Worm (Caenorhabditis elegans) whole organism, L2 larva: ENCODE measurements around the gene F46E10.3.

Source experiments
- C34F6.9 ChIP-seq: fragments of 150-350 bp; optimal IDR thresholded peaks from 2 replicates; lab custom pipeline; 2014; ENCODE audit warnings: missing biosample characterization, missing genetic modification characterization
- F13H6.1 ChIP-seq: sonication (generic microtip); optimal IDR thresholded peaks from 2 replicates; lab custom pipeline; 2016; ENCODE audit warnings: missing genetic modification characterization, missing compliant biosample characterization
- R02D3.7 ChIP-seq: fragments of 150-350 bp; optimal IDR thresholded peaks from 2 replicates; lab custom pipeline; 2014; ENCODE audit warnings: missing biosample characterization, missing genetic modification characterization
- ZK546.5 ChIP-seq: sonication (generic microtip); optimal IDR thresholded peaks from 2 replicates; lab custom pipeline; 2017; ENCODE audit warnings: missing biosample characterization, missing genetic modification characterization
- ama-1 ChIP-seq: fragments of 150-350 bp; optimal IDR thresholded peaks from 2 replicates; lab custom pipeline; 2018; ENCODE audit warnings: inconsistent platforms
- blmp-1 ChIP-seq: sonication (generic microtip); optimal IDR thresholded peaks from 2 replicates; lab custom pipeline; 2017; ENCODE audit warnings: missing genetic modification characterization, mild to moderate bottlenecking, missing compliant biosample characterization, antibody characterized with exemption, moderate library complexity; ENCODE audit not compliant: insufficient read depth
- ceh-16 ChIP-seq: fragments of 150-350 bp; optimal IDR thresholded peaks from 2 replicates; lab custom pipeline; 2014; ENCODE audit warnings: missing biosample characterization, missing genetic modification characterization
- ceh-82 ChIP-seq: fragments of 150-350 bp; optimal IDR thresholded peaks from 2 replicates; lab custom pipeline; 2014; ENCODE audit warnings: missing biosample characterization, missing genetic modification characterization
- crh-2 ChIP-seq: sonication (generic microtip); optimal IDR thresholded peaks from 2 replicates; lab custom pipeline; 2017; ENCODE audit warnings: missing biosample characterization, missing genetic modification characterization
- dmd-4 ChIP-seq: sonication (generic microtip); optimal IDR thresholded peaks from 2 replicates; lab custom pipeline; 2017; ENCODE audit warnings: missing biosample characterization, missing genetic modification characterization
- elt-1 ChIP-seq: fragments of 150-350 bp; optimal IDR thresholded peaks from 2 replicates; lab custom pipeline; 2014; ENCODE audit warnings: missing biosample characterization, missing genetic modification characterization
- elt-3 ChIP-seq: sonication (generic microtip); optimal IDR thresholded peaks from 2 replicates; lab custom pipeline; 2017; ENCODE audit warnings: missing biosample characterization, missing genetic modification characterization
- fos-1 ChIP-seq: fragments of 150-350 bp; optimal IDR thresholded peaks from 2 replicates; lab custom pipeline; 2014; ENCODE audit warnings: missing biosample characterization, missing genetic modification characterization
- gmeb-1 ChIP-seq: fragments of 150-350 bp; optimal IDR thresholded peaks from 2 replicates; lab custom pipeline; 2014; ENCODE audit warnings: missing biosample characterization, missing genetic modification characterization
- lin-13 ChIP-seq: fragments of 150-350 bp; optimal IDR thresholded peaks from 2 replicates; lab custom pipeline; 2014; ENCODE audit warnings: missing biosample characterization, missing genetic modification reagents, missing genetic modification characterization
- lin-39 ChIP-seq: fragments of 150-350 bp; optimal IDR thresholded peaks from 2 replicates; lab custom pipeline; 2014; ENCODE audit warnings: missing biosample characterization, missing genetic modification reagents, missing genetic modification characterization
- mab-5 ChIP-seq: fragments of 150-350 bp; optimal IDR thresholded peaks from 2 replicates; lab custom pipeline; 2014; ENCODE audit warnings: missing biosample characterization, missing genetic modification characterization
- mbf-1 ChIP-seq: sonication (generic microtip); optimal IDR thresholded peaks from 2 replicates; lab custom pipeline; 2017; ENCODE audit warnings: missing biosample characterization, missing genetic modification characterization
- nhr-11 ChIP-seq: fragments of 150-350 bp; optimal IDR thresholded peaks from 2 replicates; lab custom pipeline; 2014; ENCODE audit warnings: missing biosample characterization, missing genetic modification characterization
- nhr-129 ChIP-seq: fragments of 150-350 bp; optimal IDR thresholded peaks from 2 replicates; lab custom pipeline; 2014; ENCODE audit warnings: missing biosample characterization, missing genetic modification characterization
- nhr-21 ChIP-seq: fragments of 150-350 bp; optimal IDR thresholded peaks from 2 replicates; lab custom pipeline; 2014; ENCODE audit warnings: missing biosample characterization, missing genetic modification characterization
- nhr-23 ChIP-seq: fragments of 150-350 bp; optimal IDR thresholded peaks from 2 replicates; lab custom pipeline; 2014; ENCODE audit warnings: missing biosample characterization, missing genetic modification reagents, missing genetic modification characterization
- nhr-25 ChIP-seq: fragments of 150-350 bp; sonication (generic microtip); optimal IDR thresholded peaks from 3 replicates; lab custom pipeline; 2014; ENCODE audit warnings: missing biosample characterization, missing genetic modification characterization
- nhr-6 ChIP-seq: fragments of 150-350 bp; optimal IDR thresholded peaks from 2 replicates; lab custom pipeline; 2014; ENCODE audit warnings: missing biosample characterization, missing genetic modification characterization
- peb-1 ChIP-seq: fragments of 150-350 bp; optimal IDR thresholded peaks from 2 replicates; lab custom pipeline; 2014; ENCODE audit warnings: missing biosample characterization, missing genetic modification characterization
- skn-1 ChIP-seq: sonication (generic microtip); optimal IDR thresholded peaks from 2 replicates; lab custom pipeline; 2017; ENCODE audit warnings: missing biosample characterization, missing genetic modification characterization
- sma-3 ChIP-seq: sonication (generic microtip); optimal IDR thresholded peaks from 2 replicates; lab custom pipeline; 2016; ENCODE audit warnings: missing genetic modification reagents, missing genetic modification characterization, missing compliant biosample characterization
- sma-9 ChIP-seq, 2 experiments: fragments of 150-350 bp in 1 of 2; sonication (generic microtip) in 1 of 2; optimal IDR thresholded peaks; 2 replicates each; lab custom pipeline; 2014 to 2016; ENCODE audit warnings: missing genetic modification characterization in 2 of 2, mild to moderate bottlenecking in 1 of 2, missing biosample characterization in 1 of 2, missing compliant biosample characterization in 1 of 2, missing genetic modification reagents in 1 of 2, moderate library complexity in 1 of 2
- unc-55 ChIP-seq: fragments of 150-350 bp; sonication (generic microtip); optimal IDR thresholded peaks from 3 replicates; lab custom pipeline; 2014; ENCODE audit warnings: missing biosample characterization, missing genetic modification reagents, missing genetic modification characterization
- unc-62 ChIP-seq: fragments of 150-350 bp; optimal IDR thresholded peaks from 2 replicates; lab custom pipeline; 2014; ENCODE audit warnings: missing biosample characterization, missing genetic modification reagents, missing genetic modification characterization
- ztf-1 ChIP-seq: fragments of 200-800 bp; sonication (Bioruptor generic); conservative IDR thresholded peaks from 2 replicates; pipeline ENCODE4 v1.3.6; 2022; ENCODE audit warnings: missing genetic modification characterization, missing compliant biosample characterization
- ztf-11 ChIP-seq: sonication (generic microtip); optimal IDR thresholded peaks from 2 replicates; lab custom pipeline; 2017; ENCODE audit warnings: missing biosample characterization, missing genetic modification characterization

The F46E10.3 gene

ce11 chrV:6518225-6518396 is at the start of gene F46E10.3:
Gene F46E10.3 (plus strand): TSS chrV:6518297.
- TF ChIP-seq unc-62 (GFP tag; lab: Kevin White, UChicago): no peak
- no peak for TF ChIP-seq ZK546.5 (tag; lab: Kevin White, UChicago)
- no peak for TF ChIP-seq sma-3 (GFP tag; lab: Kevin White, UChicago)
- TF ChIP-seq dmd-4: no peak
- TF ChIP-seq blmp-1 (tag; lab: Kevin White, UChicago): no peak
- TF ChIP-seq nhr-11 (tag; lab: Kevin White, UChicago): no peak
- TF ChIP-seq R02D3.7 (tag; lab: Kevin White, UChicago): no peak
- TF ChIP-seq nhr-129: no peak
- no peak for TF ChIP-seq peb-1
- TF ChIP-seq skn-1: no peak
- TF ChIP-seq nhr-6 (tag; lab: Kevin White, UChicago): no peak
- no peak for TF ChIP-seq nhr-21 (tag; lab: Kevin White, UChicago)
- no peak for TF ChIP-seq nhr-25 (tag; lab: Kevin White, UChicago)
- no peak for TF ChIP-seq ceh-82 (tag; lab: Kevin White, UChicago)
- no peak for TF ChIP-seq mbf-1 (tag; lab: Kevin White, UChicago)
- TF ChIP-seq elt-1 (tag; lab: Kevin White, UChicago): no peak

ce11 chrV:6471208-6471607 is 46.9 kb upstream of the F46E10.3 start:
- TF ChIP-seq mab-5 (tag; lab: Kevin White, UChicago) (peak; percentile 13), ztf-11 (tag; lab: Kevin White, UChicago) (no peak), unc-55 (GFP tag; lab: Kevin White, UChicago) (peak; percentile 47)

DNA sequence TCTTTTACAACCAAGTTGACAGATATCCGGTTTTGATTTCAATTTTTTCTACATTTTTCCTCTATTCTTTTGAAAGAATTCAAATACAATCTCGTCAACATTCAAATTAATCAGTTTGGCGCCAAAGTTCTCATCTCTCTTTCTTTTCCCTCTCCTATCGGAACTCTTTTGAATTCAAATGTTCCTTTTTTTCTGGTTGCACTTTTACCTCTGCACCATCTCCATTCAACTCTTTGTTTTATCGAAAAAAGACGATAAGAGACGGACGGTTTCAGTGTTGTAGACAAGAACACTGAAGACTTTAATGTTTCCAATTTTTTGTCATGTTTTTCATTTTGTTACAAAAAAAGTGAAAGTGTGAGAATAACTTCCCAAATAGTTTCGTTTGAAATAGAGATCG is 42.1 kb upstream of the F46E10.3 start:
- TF ChIP-seq elt-3 (tag; lab: Kevin White, UChicago) (no peak), fos-1 (tag; lab: Kevin White, UChicago) (peak; percentile 89)

- TF ChIP-seq ama-1 (lab: Kevin White, UChicago) (no peak), nhr-129 (no peak), peb-1 (no peak), dmd-4 (no peak), nhr-11 (tag; lab: Kevin White, UChicago) (no peak), R02D3.7 (tag; lab: Kevin White, UChicago) (no peak), C34F6.9 (tag; lab: Kevin White, UChicago) (no peak), nhr-25 (tag; lab: Kevin White, UChicago) (no peak), nhr-6 (tag; lab: Kevin White, UChicago) (no peak), F13H6.1 (no peak), ceh-16 (tag; lab: Kevin White, UChicago) (no peak), nhr-23 (no peak), lin-39 (tag; lab: Kevin White, UChicago) (no peak), fos-1 (tag; lab: Kevin White, UChicago) (no peak)
Observed at ce11 chrV:6485109-6485508, 33.0 kb upstream of the F46E10.3 start.

- TF ChIP-seq ztf-1 (no peak), gmeb-1 (tag; lab: Kevin White, UChicago) (peak; percentile 41), ceh-82 (tag; lab: Kevin White, UChicago) (no peak), lin-13 (GFP tag; lab: Kevin White, UChicago) (peak; percentile 44), crh-2 (tag; lab: Kevin White, UChicago) (peak; percentile 67), ama-1 (lab: Kevin White, UChicago) (peak; percentile 33)
- TF ChIP-seq, all 48 proteins: peak for 4
Observed at ce11 chrV:6487878-6488277, 30.2 kb upstream of the F46E10.3 start.

ce11 chrV:6488849-6489248 is 29.2 kb upstream of the F46E10.3 start, which contains the start of gene lec-10:
Gene lec-10 (minus strand): TSS chrV:6489120.
- TF ChIP-seq crh-2 (tag; lab: Kevin White, UChicago) (peak; percentile 55), unc-62 (GFP tag; lab: Kevin White, UChicago) (no peak), sma-9 (GFP tag; optimal IDR thresholded peaks at IDR 0.05; lab: Kevin White, UChicago) (peak; percentile 66), sma-9 (tag; optimal IDR thresholded peaks at IDR 0.05; lab: Kevin White, UChicago) (no peak), fos-1 (tag; lab: Kevin White, UChicago) (peak; percentile 87), gmeb-1 (tag; lab: Kevin White, UChicago) (peak; percentile 33), F13H6.1 (peak; percentile 1)
